Worm (Caenorhabditis elegans) whole organism, late embryonic: ENCODE results near the gene Y46C8AL.11.

Experiments used
- C08G9.2 ChIP-seq: sonication (generic microtip); optimal IDR thresholded peaks from 2 replicates; lab custom pipeline; 2016; ENCODE audit warnings: mild to moderate bottlenecking, missing genetic modification characterization, moderate library complexity, missing compliant biosample characterization
- C38D4.7 ChIP-seq: fragments of 200-800 bp; sonication (Bioruptor generic); optimal IDR thresholded peaks from 2 replicates; lab custom pipeline; 2018; ENCODE audit warnings: mild to moderate bottlenecking, missing genetic modification characterization, moderate library complexity, missing compliant biosample characterization
- T23F11.4 ChIP-seq: fragments of 200-800 bp; sonication (Bioruptor generic); optimal IDR thresholded peaks from 2 replicates; lab custom pipeline; 2018; ENCODE audit warnings: mild to moderate bottlenecking, missing genetic modification characterization, missing compliant biosample characterization
- Y22D7AL.16 ChIP-seq: sonication (generic microtip); optimal IDR thresholded peaks from 2 replicates; lab custom pipeline; 2016; ENCODE audit warnings: missing genetic modification characterization, missing compliant biosample characterization
- ama-1 ChIP-seq: fragments of 150-350 bp; optimal IDR thresholded peaks from 2 replicates; lab custom pipeline; 2014
- ceh-14 ChIP-seq: sonication (generic microtip); optimal IDR thresholded peaks from 2 replicates; lab custom pipeline; 2016; ENCODE audit warnings: missing genotype, missing genetic modification characterization, missing compliant biosample characterization
- ceh-22 ChIP-seq: sonication (generic microtip); optimal IDR thresholded peaks from 2 replicates; lab custom pipeline; 2017; ENCODE audit warnings: missing biosample characterization, missing genetic modification characterization
- ceh-24 ChIP-seq: sonication (generic microtip); optimal IDR thresholded peaks from 2 replicates; lab custom pipeline; 2016; ENCODE audit warnings: mild to moderate bottlenecking, missing genetic modification characterization, missing compliant biosample characterization
- ceh-30 ChIP-seq: fragments of 150-350 bp; optimal IDR thresholded peaks from 2 replicates; lab custom pipeline; 2014; ENCODE audit warnings: missing biosample characterization, missing genetic modification characterization
- ceh-45 ChIP-seq: fragments of 200-800 bp; sonication (Bioruptor generic); IDR thresholded peaks from 2 replicates; pipeline ENCODE4 v1.3.6; 2022; ENCODE audit warnings: missing genetic modification reagents, missing genetic modification characterization, missing compliant biosample characterization
- che-1 ChIP-seq: sonication (generic microtip); optimal IDR thresholded peaks from 2 replicates; lab custom pipeline; 2016; ENCODE audit warnings: mild to moderate bottlenecking, missing genetic modification characterization, missing compliant biosample characterization
- dve-1 ChIP-seq: sonication (generic microtip); optimal IDR thresholded peaks from 2 replicates; lab custom pipeline; 2017; ENCODE audit warnings: antibody characterized with exemption, mild to moderate bottlenecking, missing genetic modification characterization, missing compliant biosample characterization
- elt-2 ChIP-seq: sonication (generic microtip); optimal IDR thresholded peaks from 2 replicates; lab custom pipeline; 2016; ENCODE audit warnings: missing genetic modification reagents, missing genetic modification characterization, missing compliant biosample characterization
- elt-4 ChIP-seq: sonication (generic microtip); optimal IDR thresholded peaks from 2 replicates; lab custom pipeline; 2016; ENCODE audit warnings: missing genetic modification characterization, missing compliant biosample characterization
- fkh-6 ChIP-seq: sonication (generic microtip); optimal IDR thresholded peaks from 2 replicates; lab custom pipeline; 2016; ENCODE audit warnings: missing genetic modification characterization, missing compliant biosample characterization
- gmeb-2 ChIP-seq: sonication (generic microtip); optimal IDR thresholded peaks from 2 replicates; lab custom pipeline; 2016; ENCODE audit warnings: missing genetic modification characterization, inconsistent platforms, missing compliant biosample characterization
- hlh-15 ChIP-seq: sonication (generic microtip); optimal IDR thresholded peaks from 2 replicates; lab custom pipeline; 2016; ENCODE audit warnings: missing genetic modification characterization, missing compliant biosample characterization
- hlh-30 ChIP-seq: sonication (generic microtip); optimal IDR thresholded peaks from 2 replicates; lab custom pipeline; 2017; ENCODE audit warnings: antibody characterized with exemption, missing genetic modification characterization, missing compliant biosample characterization; ENCODE audit not compliant: insufficient read depth
- hlh-6 ChIP-seq: sonication (generic microtip); optimal IDR thresholded peaks from 2 replicates; lab custom pipeline; 2016; ENCODE audit warnings: missing genotype, missing genetic modification characterization, missing compliant biosample characterization
- mec-3 ChIP-seq: sonication (generic microtip); optimal IDR thresholded peaks from 2 replicates; lab custom pipeline; 2016; ENCODE audit warnings: borderline replicate concordance, missing genetic modification characterization, missing compliant biosample characterization
- nfya-1 ChIP-seq: sonication (generic microtip); optimal IDR thresholded peaks from 2 replicates; lab custom pipeline; 2017; ENCODE audit warnings: missing genetic modification characterization, mild to moderate bottlenecking, missing compliant biosample characterization, antibody characterized with exemption, moderate library complexity
- nhr-11 ChIP-seq: fragments of 150-350 bp; optimal IDR thresholded peaks from 2 replicates; lab custom pipeline; 2014; ENCODE audit warnings: missing biosample characterization, missing genetic modification characterization
- nhr-232 ChIP-seq: sonication (generic microtip); optimal IDR thresholded peaks from 2 replicates; lab custom pipeline; 2016; ENCODE audit warnings: missing genetic modification characterization, missing compliant biosample characterization
- pax-1 ChIP-seq: fragments of 150-350 bp; optimal IDR thresholded peaks from 2 replicates; lab custom pipeline; 2014; ENCODE audit warnings: missing biosample characterization, missing genetic modification characterization
- ref-2 ChIP-seq: sonication (generic microtip); optimal IDR thresholded peaks from 2 replicates; lab custom pipeline; 2016; ENCODE audit warnings: missing genetic modification characterization, missing compliant biosample characterization
- sdc-2 ChIP-seq: sonication (generic microtip); optimal IDR thresholded peaks from 2 replicates; lab custom pipeline; 2016; ENCODE audit warnings: missing genotype, missing genetic modification characterization, missing compliant biosample characterization
- sox-4 ChIP-seq: sonication (generic microtip); optimal IDR thresholded peaks from 2 replicates; lab custom pipeline; 2017; ENCODE audit warnings: mild to moderate bottlenecking, missing genetic modification characterization, inconsistent platforms, missing compliant biosample characterization
- syd-9 ChIP-seq: sonication (generic microtip); optimal IDR thresholded peaks from 2 replicates; lab custom pipeline; 2016; ENCODE audit warnings: mild to moderate bottlenecking, missing genetic modification characterization, moderate library complexity, missing compliant biosample characterization
- tbx-2 ChIP-seq: sonication (generic microtip); optimal IDR thresholded peaks from 2 replicates; lab custom pipeline; 2016; ENCODE audit warnings: missing genetic modification characterization, missing compliant biosample characterization
- tbx-7 ChIP-seq: sonication (generic microtip); optimal IDR thresholded peaks from 2 replicates; lab custom pipeline; 2016; ENCODE audit warnings: missing genotype, missing genetic modification characterization, missing compliant biosample characterization
- ttx-3 ChIP-seq: sonication (generic microtip); optimal IDR thresholded peaks from 2 replicates; lab custom pipeline; 2016; ENCODE audit warnings: missing genetic modification reagents, missing genetic modification characterization, missing compliant biosample characterization
- unc-42 ChIP-seq: sonication (generic microtip); optimal IDR thresholded peaks from 2 replicates; lab custom pipeline; 2016; ENCODE audit warnings: missing genotype, missing genetic modification characterization, missing compliant biosample characterization
- unc-55 ChIP-seq: sonication (generic microtip); optimal IDR thresholded peaks from 2 replicates; lab custom pipeline; 2017; ENCODE audit warnings: missing biosample characterization, missing genetic modification reagents, missing genetic modification characterization
- zip-5 ChIP-seq: sonication (generic microtip); optimal IDR thresholded peaks from 2 replicates; lab custom pipeline; 2016; ENCODE audit warnings: missing genetic modification characterization, missing compliant biosample characterization

Gene Y46C8AL.11

ce11 chrIV:3965013-3965412 is 21.9 kb downstream of the Y46C8AL.11 start, which contains the start of gene clec-76:
Gene clec-76 (plus strand): TSS chrIV:3965246.
- TF ChIP-seq nfya-1 = no peak

ce11 chrIV:3973049-3973448 is 29.9 kb downstream of the Y46C8AL.11 start, which contains the start of gene clec-79:
Gene clec-79 (plus strand): TSS chrIV:3973349.
- TF ChIP-seq hlh-30 (tag; lab: Kevin White, UChicago) (no peak), pax-1 (tag; lab: Kevin White, UChicago) (no peak), tbx-2 (tag; lab: Kevin White, UChicago) (no peak), C38D4.7 (no peak), gmeb-2 (tag; lab: Kevin White, UChicago) (no peak), ama-1 (lab: Kevin White, UChicago) (no peak)

- TF ChIP-seq zip-5 (tag; lab: Kevin White, UChicago) (no peak), che-1 (no peak), elt-2 (tag; lab: Kevin White, UChicago) (no peak)
Measured at ce11 chrIV:3977965-3978523, 34.9 kb downstream of the Y46C8AL.11 start, which contains the start of gene srh-220. Gene srh-220 (minus strand): TSS chrIV:3978015.

ce11 chrIV:3979525-3979924 is 36.4 kb downstream of the Y46C8AL.11 start, which contains the start of gene srh-222:
Gene srh-222 (plus strand): TSS chrIV:3979825.
- TF ChIP-seq ceh-30 (tag; lab: Kevin White, UChicago) (no peak), ceh-24 (tag; lab: Kevin White, UChicago) (no peak), fkh-6 (tag; lab: Kevin White, UChicago) (no peak), C08G9.2 (tag; lab: Kevin White, UChicago) (no peak), ttx-3 (tag; lab: Kevin White, UChicago) (no peak), nhr-11 (tag; lab: Kevin White, UChicago) (no peak), ceh-14 (tag; lab: Kevin White, UChicago) (no peak), sdc-2 (tag; lab: Kevin White, UChicago) (no peak), nfya-1 (no peak), unc-42 (tag; lab: Kevin White, UChicago) (no peak), gmeb-2 (tag; lab: Kevin White, UChicago) (no peak), hlh-15 (tag; lab: Kevin White, UChicago) (no peak), mec-3 (tag; lab: Kevin White, UChicago) (no peak), syd-9 (tag; lab: Kevin White, UChicago) (no peak), hlh-6 (tag; lab: Kevin White, UChicago) (no peak)
- TF ChIP-seq, all 69 proteins: peak for 0

ce11 chrIV:3981601-3982000 is 38.5 kb downstream of the Y46C8AL.11 start, which contains the start of gene srh-223:
Gene srh-223 (plus strand): TSS chrIV:3981901.
- TF ChIP-seq T23F11.4 (GFP tag; lab: Kevin White, UChicago) (no peak), ceh-22 (tag; lab: Kevin White, UChicago) (no peak), ttx-3 (tag; lab: Kevin White, UChicago) (no peak), elt-4 (tag; lab: Kevin White, UChicago) (no peak), mec-3 (tag; lab: Kevin White, UChicago) (no peak), unc-55 (GFP tag; lab: Kevin White, UChicago) (no peak), nhr-232 (no peak)

ce11 chrIV:3988132-3988531 is 45.0 kb downstream of the Y46C8AL.11 start:
- TF ChIP-seq ceh-45 (GFP tag; lab: Robert Waterston, UW) (no peak), T23F11.4 (GFP tag; lab: Kevin White, UChicago) (no peak), ceh-24 (tag; lab: Kevin White, UChicago) (no peak), ref-2 (tag; lab: Kevin White, UChicago) (no peak), ceh-22 (tag; lab: Kevin White, UChicago) (no peak), dve-1 (tag; lab: Kevin White, UChicago) (no peak), C38D4.7 (no peak), Y22D7AL.16 (tag; lab: Kevin White, UChicago) (no peak), tbx-7 (tag; lab: Kevin White, UChicago) (no peak), zip-5 (tag; lab: Kevin White, UChicago) (no peak), elt-4 (tag; lab: Kevin White, UChicago) (no peak), elt-2 (tag; lab: Kevin White, UChicago) (no peak), sox-4 (tag; lab: Kevin White, UChicago) (no peak), gmeb-2 (tag; lab: Kevin White, UChicago) (no peak), ceh-30 (tag; lab: Kevin White, UChicago) (no peak), hlh-30 (tag; lab: Kevin White, UChicago) (no peak)
